Worm (Caenorhabditis elegans): ENCODE measurements around the gene ntl-2.

ce11 chrII:4376295-4377172, at the start of gene ntl-2:
- TF ChIP-seq pqm-1 (tag; optimal IDR thresholded peaks at IDR 0.05) (peak; percentile 85), nhr-11 (tag; optimal IDR thresholded peaks at IDR 0.05) (peak; percentile 61), aly-2 (tag; optimal IDR thresholded peaks at IDR 0.05) (no peak), nfya-1 (tag; optimal IDR thresholded peaks at IDR 0.05; ENCODE audit: insufficient read depth) (peak; percentile 99), nhr-77 (tag; optimal IDR thresholded peaks at IDR 0.05) (peak; percentile 58), nhr-28 (tag; optimal IDR thresholded peaks at IDR 0.05) (no peak), ztf-4 (tag; optimal IDR thresholded peaks at IDR 0.05) (peak; percentile 58), nhr-76 (tag; optimal IDR thresholded peaks at IDR 0.05) (peak; percentile 44), unc-62 (GFP tag; optimal IDR thresholded peaks at IDR 0.05) (peak; percentile 66), nhr-237 (tag; optimal IDR thresholded peaks at IDR 0.05) (no peak)

Measured in whole organism, L3 larva.